Worm (Caenorhabditis elegans) whole organism, mixed stage, embryonic: ENCODE measurements around the gene srh-37.

Experiments
- blmp-1 ChIP-seq: fragments of 150-350 bp; optimal IDR thresholded peaks from 2 replicates; lab custom pipeline; 2014; ENCODE audit warnings: missing biosample characterization, missing genetic modification characterization
- ceh-39 ChIP-seq: fragments of 150-350 bp; optimal IDR thresholded peaks from 2 replicates; lab custom pipeline; 2014; ENCODE audit warnings: missing biosample characterization, missing genetic modification characterization
- elt-3 ChIP-seq: fragments of 150-350 bp; optimal IDR thresholded peaks from 2 replicates; lab custom pipeline; 2014; ENCODE audit warnings: missing biosample characterization, missing genetic modification characterization
- flh-1 ChIP-seq: fragments of 200-800 bp; sonication (Bioruptor generic); optimal IDR thresholded peaks from 2 replicates; lab custom pipeline; 2018; ENCODE audit warnings: mild to moderate bottlenecking, missing genetic modification characterization, moderate library complexity, missing compliant biosample characterization
- lin-13 ChIP-seq: fragments of 150-350 bp; optimal IDR thresholded peaks from 2 replicates; lab custom pipeline; 2014; ENCODE audit warnings: missing biosample characterization, missing genetic modification characterization
- mls-2 ChIP-seq: sonication (generic microtip); optimal IDR thresholded peaks from 2 replicates; lab custom pipeline; 2016; ENCODE audit warnings: mild to moderate bottlenecking, missing genetic modification characterization, moderate library complexity, missing compliant biosample characterization
- nhr-28 ChIP-seq: fragments of 150-350 bp; optimal IDR thresholded peaks from 2 replicates; lab custom pipeline; 2014; ENCODE audit warnings: missing biosample characterization, missing genetic modification characterization
- pha-4 ChIP-seq: fragments of 150-350 bp; optimal IDR thresholded peaks from 2 replicates; lab custom pipeline; 2018; ENCODE audit warnings: missing biosample characterization, missing genetic modification reagents, missing genetic modification characterization
- snpc-4 ChIP-seq: fragments of 150-350 bp; optimal IDR thresholded peaks from 2 replicates; lab custom pipeline; 2014; ENCODE audit warnings: missing biosample characterization, missing genetic modification characterization
- sptf-1 ChIP-seq: sonication (generic microtip); optimal IDR thresholded peaks from 2 replicates; lab custom pipeline; 2017; ENCODE audit warnings: mild to moderate bottlenecking, missing genetic modification characterization, moderate library complexity, missing compliant biosample characterization
- unc-62 ChIP-seq: fragments of 150-350 bp; optimal IDR thresholded peaks from 2 replicates; lab custom pipeline; 2014; ENCODE audit warnings: missing biosample characterization, missing genetic modification reagents, missing genetic modification characterization
- zip-8 ChIP-seq: fragments of 150-350 bp; optimal IDR thresholded peaks from 2 replicates; lab custom pipeline; 2014; ENCODE audit warnings: missing biosample characterization, missing genetic modification characterization
- ztf-11 ChIP-seq: fragments of 150-350 bp; optimal IDR thresholded peaks from 2 replicates; lab custom pipeline; 2014; ENCODE audit warnings: missing biosample characterization, missing genetic modification characterization

ce11 chrV:559940-560339 is 47.6 kb upstream of the srh-37 start, which contains the start of gene srx-7:
- TF ChIP-seq unc-62 (GFP tag; lab: Kevin White, UChicago): no peak
- no peak for TF ChIP-seq sptf-1 (tag; lab: Kevin White, UChicago)
- TF ChIP-seq snpc-4 (tag; lab: Kevin White, UChicago): no peak
- no peak for TF ChIP-seq lin-13 (tag; lab: Kevin White, UChicago)
- no peak for TF ChIP-seq elt-3 (tag; lab: Kevin White, UChicago)
- TF ChIP-seq flh-1 (GFP tag; lab: Kevin White, UChicago): no peak
- no peak for TF ChIP-seq nhr-28 (tag; lab: Kevin White, UChicago)
- no peak for TF ChIP-seq ztf-11
- TF ChIP-seq blmp-1 (tag; lab: Kevin White, UChicago): no peak
- TF ChIP-seq pha-4 (tag; lab: Kevin White, UChicago): no peak
- TF ChIP-seq zip-8 (tag; lab: Kevin White, UChicago): no peak
- no peak for TF ChIP-seq mls-2
- TF ChIP-seq ceh-39 (tag; lab: Kevin White, UChicago): no peak
